Worm (Caenorhabditis elegans) whole organism, early embryonic: ENCODE results near the gene R13H4.2.

ENCODE experiments used
- F13C5.2 ChIP-seq: sonication (generic microtip); optimal IDR thresholded peaks from 2 replicates; lab custom pipeline; 2017; ENCODE audit warnings: mild to moderate bottlenecking, missing genetic modification characterization, inconsistent platforms, missing compliant biosample characterization
- ama-1 ChIP-seq: fragments of 150-350 bp; optimal IDR thresholded peaks from 2 replicates; lab custom pipeline; 2014
- ceh-36 ChIP-seq: sonication (generic microtip); optimal IDR thresholded peaks from 2 replicates; lab custom pipeline; 2016; ENCODE audit warnings: missing genetic modification characterization, inconsistent platforms, missing compliant biosample characterization
- flt-1 ChIP-seq: fragments of 200-800 bp; sonication (Bioruptor generic); IDR thresholded peaks from 2 replicates; pipeline ENCODE4 v1.3.6; 2022; ENCODE audit warnings: missing genetic modification characterization, missing compliant biosample characterization
- sea-1 ChIP-seq: fragments of 200-800 bp; sonication (Bioruptor generic); conservative IDR thresholded peaks from 2 replicates; pipeline ENCODE4 v1.3.6; 2022; ENCODE audit warnings: missing genetic modification characterization, missing compliant biosample characterization

ce11 chrV:11839220-11839619 lies 3.0 kb downstream of the R13H4.2 start, which contains the start of gene idpb-5:
- TF ChIP-seq flt-1 (GFP tag; lab: Robert Waterston, UW) (no peak), ama-1 (lab: Kevin White, UChicago) (no peak), F13C5.2 (tag; lab: Kevin White, UChicago) (no peak), ceh-36 (tag; lab: Kevin White, UChicago) (no peak), sea-1 (GFP tag; lab: Robert Waterston, UW) (no peak)
